Worm (Caenorhabditis elegans) whole organism, L1 larva: ENCODE results near the gene ptp-8.

Experiments
- alr-1 ChIP-seq: fragments of 200-800 bp; sonication (Bioruptor generic); optimal IDR thresholded peaks from 2 replicates; lab custom pipeline; 2018; ENCODE audit warnings: borderline replicate concordance, mild to moderate bottlenecking, missing genetic modification characterization, missing compliant biosample characterization
- ceh-82 ChIP-seq, 3 experiments: fragments of 150-350 bp in 1 of 3; sonication (generic microtip) in 2 of 3; optimal IDR thresholded peaks; 2 replicates each; lab custom pipeline; 2014 to 2017; ENCODE audit warnings: missing biosample characterization in 3 of 3, missing genetic modification characterization in 3 of 3
- ceh-88 ChIP-seq: fragments of 200-800 bp; sonication (Bioruptor generic); IDR thresholded peaks from 2 replicates; pipeline ENCODE4 v1.3.6; 2022; ENCODE audit warnings: missing genetic modification characterization, missing compliant biosample characterization
- ceh-90 ChIP-seq: sonication (generic microtip); optimal IDR thresholded peaks from 2 replicates; lab custom pipeline; 2016; ENCODE audit warnings: missing genetic modification characterization, missing compliant biosample characterization
- dpl-1 ChIP-seq, 3 experiments: fragments of 150-350 bp in 2 of 3; sonication (generic microtip) in 1 of 3; optimal IDR thresholded peaks; 2 replicates each; lab custom pipeline; 2014 to 2017; ENCODE audit warnings: missing biosample characterization in 3 of 3, missing genetic modification characterization in 3 of 3, missing genetic modification reagents in 3 of 3
- dsc-1 ChIP-seq: sonication (generic microtip); optimal IDR thresholded peaks from 2 replicates; lab custom pipeline; 2016; ENCODE audit warnings: mild to moderate bottlenecking, missing genetic modification characterization, missing compliant biosample characterization
- efl-1 ChIP-seq, 4 experiments: fragments of 150-350 bp; optimal IDR thresholded peaks in 3 of 4; peaks in 1 of 4; 1 replicate in 1 of 4; 2 replicates in 3 of 4; lab custom pipeline; 2014; ENCODE audit warnings: missing biosample characterization in 2 of 4, missing genetic modification characterization in 2 of 4, missing genetic modification reagents in 2 of 4
- efl-3 ChIP-seq: fragments of 200-800 bp; sonication (Bioruptor generic); optimal IDR thresholded peaks from 2 replicates; lab custom pipeline; 2018; ENCODE audit warnings: mild to moderate bottlenecking, missing genetic modification characterization, missing compliant biosample characterization
- egl-13 ChIP-seq: sonication (generic microtip); optimal IDR thresholded peaks from 2 replicates; lab custom pipeline; 2016; ENCODE audit warnings: missing genotype, missing genetic modification reagents, missing genetic modification characterization, missing compliant biosample characterization
- egl-27 ChIP-seq, 2 experiments: fragments of 150-350 bp in 1 of 2; sonication (generic microtip); optimal IDR thresholded peaks; 3 replicates each; lab custom pipeline; 2017 to 2018; ENCODE audit warnings: missing biosample characterization in 2 of 2, missing genetic modification characterization in 2 of 2, missing genetic modification reagents in 2 of 2
- elt-2 ChIP-seq: sonication (generic microtip); optimal IDR thresholded peaks from 2 replicates; lab custom pipeline; 2016; ENCODE audit warnings: missing genetic modification characterization, mild to moderate bottlenecking, inconsistent platforms, missing compliant biosample characterization, missing genetic modification reagents
- elt-3 ChIP-seq, 6 experiments: fragments of 150-350 bp in 1 of 6; sonication (generic microtip); optimal IDR thresholded peaks; 2 replicates each; lab custom pipeline; 2017 to 2018; ENCODE audit warnings: missing biosample characterization in 6 of 6, missing genetic modification characterization in 6 of 6, inconsistent platforms in 1 of 6
- fkh-10 ChIP-seq: sonication (generic microtip); optimal IDR thresholded peaks from 2 replicates; lab custom pipeline; 2017; ENCODE audit warnings: missing biosample characterization, missing genetic modification reagents, missing genetic modification characterization
- fos-1 ChIP-seq: fragments of 150-350 bp; optimal IDR thresholded peaks from 2 replicates; lab custom pipeline; 2014; ENCODE audit warnings: missing biosample characterization, missing genetic modification characterization
- hpl-2 ChIP-seq: fragments of 150-350 bp; optimal IDR thresholded peaks from 2 replicates; lab custom pipeline; 2014; ENCODE audit warnings: missing biosample characterization, missing genetic modification reagents, missing genetic modification characterization
- irx-1 ChIP-seq: sonication (generic microtip); optimal IDR thresholded peaks from 2 replicates; lab custom pipeline; 2016; ENCODE audit warnings: missing genetic modification characterization, missing compliant biosample characterization
- isw-1 ChIP-seq: fragments of 200-800 bp; sonication (Bioruptor generic); IDR thresholded peaks from 2 replicates; pipeline ENCODE4 v1.3.6; 2022; ENCODE audit warnings: missing genetic modification characterization, missing compliant biosample characterization
- jun-1 ChIP-seq: fragments of 150-350 bp; optimal IDR thresholded peaks from 2 replicates; lab custom pipeline; 2014; ENCODE audit warnings: missing biosample characterization, missing genetic modification reagents, missing genetic modification characterization
- lin-13 ChIP-seq: fragments of 150-350 bp; optimal IDR thresholded peaks from 2 replicates; lab custom pipeline; 2014; ENCODE audit warnings: missing biosample characterization, missing genetic modification reagents, missing genetic modification characterization
- lin-14 ChIP-seq: fragments of 200-800 bp; sonication (Bioruptor generic); optimal IDR thresholded peaks from 2 replicates; lab custom pipeline; 2018; ENCODE audit warnings: mild to moderate bottlenecking, missing genetic modification characterization, moderate library complexity, missing compliant biosample characterization
- lir-3 ChIP-seq: sonication (generic microtip); optimal IDR thresholded peaks from 2 replicates; lab custom pipeline; 2016; ENCODE audit warnings: mild to moderate bottlenecking, missing genetic modification characterization, moderate library complexity, missing compliant biosample characterization; ENCODE audit not compliant: poor library complexity
- lsy-2 ChIP-seq, 2 experiments: fragments of 150-350 bp; optimal IDR thresholded peaks; 2 replicates each; lab custom pipeline; 2014; ENCODE audit warnings: missing biosample characterization in 2 of 2, missing genetic modification characterization in 2 of 2
- mab-9 ChIP-seq: fragments of 200-800 bp; sonication (Bioruptor generic); IDR thresholded peaks from 2 replicates; pipeline ENCODE4 v1.3.6; 2022; ENCODE audit warnings: missing genetic modification reagents, missing genetic modification characterization, missing compliant biosample characterization
- mef-2 ChIP-seq: fragments of 150-350 bp; optimal IDR thresholded peaks from 2 replicates; lab custom pipeline; 2014; ENCODE audit warnings: missing biosample characterization, missing genetic modification characterization
- mep-1 ChIP-seq: fragments of 150-350 bp; optimal IDR thresholded peaks from 2 replicates; lab custom pipeline; 2014; ENCODE audit warnings: missing biosample characterization, missing genetic modification characterization
- nhr-11 ChIP-seq: fragments of 150-350 bp; optimal IDR thresholded peaks from 2 replicates; lab custom pipeline; 2014; ENCODE audit warnings: missing biosample characterization, missing genetic modification characterization
- nhr-19 ChIP-seq: fragments of 200-800 bp; sonication (Bioruptor generic); conservative IDR thresholded peaks from 2 replicates; pipeline ENCODE4 v1.3.6; 2022; ENCODE audit warnings: missing genetic modification characterization, missing compliant biosample characterization
- nhr-20 ChIP-seq: sonication (generic microtip); optimal IDR thresholded peaks from 2 replicates; lab custom pipeline; 2016; ENCODE audit warnings: mild to moderate bottlenecking, missing genetic modification characterization, missing compliant biosample characterization
- nhr-28 ChIP-seq: fragments of 150-350 bp; optimal IDR thresholded peaks from 2 replicates; lab custom pipeline; 2014; ENCODE audit warnings: missing biosample characterization, missing genetic modification characterization
- nhr-47 ChIP-seq: sonication (generic microtip); optimal IDR thresholded peaks from 2 replicates; lab custom pipeline; 2016; ENCODE audit warnings: mild to moderate bottlenecking, missing genetic modification characterization, moderate library complexity, missing compliant biosample characterization
- nhr-71 ChIP-seq: sonication (generic microtip); optimal IDR thresholded peaks from 2 replicates; lab custom pipeline; 2016; ENCODE audit warnings: mild to moderate bottlenecking, missing genetic modification characterization, moderate library complexity, missing compliant biosample characterization
- nhr-76 ChIP-seq: sonication (generic microtip); optimal IDR thresholded peaks from 2 replicates; lab custom pipeline; 2017; ENCODE audit warnings: missing biosample characterization, missing genetic modification characterization
- nhr-84 ChIP-seq: sonication (generic microtip); optimal IDR thresholded peaks from 2 replicates; lab custom pipeline; 2017; ENCODE audit warnings: missing biosample characterization, missing genetic modification characterization
- nhr-85 ChIP-seq: sonication (generic microtip); peaks from one replicate; lab custom pipeline; 2016; ENCODE audit warnings: missing genetic modification characterization, inconsistent platforms, missing compliant biosample characterization
- nhr-90 ChIP-seq: sonication (generic microtip); optimal IDR thresholded peaks from 2 replicates; lab custom pipeline; 2016; ENCODE audit warnings: mild to moderate bottlenecking, missing genetic modification characterization, missing compliant biosample characterization; ENCODE audit not compliant: poor library complexity
- rnt-1 ChIP-seq: sonication (generic microtip); optimal IDR thresholded peaks from 2 replicates; lab custom pipeline; 2016; ENCODE audit warnings: mild to moderate bottlenecking, missing genetic modification characterization, moderate library complexity, missing compliant biosample characterization
- skn-1 ChIP-seq: fragments of 150-350 bp; optimal IDR thresholded peaks from 2 replicates; lab custom pipeline; 2014; ENCODE audit warnings: missing biosample characterization, missing genetic modification characterization
- snu-23 ChIP-seq: sonication (generic microtip); optimal IDR thresholded peaks from 2 replicates; lab custom pipeline; 2016; ENCODE audit warnings: missing genetic modification characterization, missing compliant biosample characterization
- sup-37 ChIP-seq: fragments of 200-800 bp; sonication (Bioruptor generic); optimal IDR thresholded peaks from 2 replicates; lab custom pipeline; 2018; ENCODE audit warnings: mild to moderate bottlenecking, missing genetic modification characterization, missing compliant biosample characterization
- swsn-7 ChIP-seq: sonication (generic microtip); optimal IDR thresholded peaks from 2 replicates; lab custom pipeline; 2016; ENCODE audit warnings: missing genetic modification characterization, missing compliant biosample characterization
- tbx-2 ChIP-seq: sonication (generic microtip); optimal IDR thresholded peaks from 2 replicates; lab custom pipeline; 2016; ENCODE audit warnings: missing genetic modification characterization, missing compliant biosample characterization
- tlp-1 ChIP-seq: fragments of 150-350 bp; optimal IDR thresholded peaks from 2 replicates; lab custom pipeline; 2014; ENCODE audit warnings: missing biosample characterization, missing genetic modification characterization
- unc-130 ChIP-seq: fragments of 150-350 bp; optimal IDR thresholded peaks from 2 replicates; lab custom pipeline; 2017; ENCODE audit warnings: missing biosample characterization, missing genetic modification characterization, inconsistent platforms
- unc-62 ChIP-seq: fragments of 150-350 bp; optimal IDR thresholded peaks from 2 replicates; lab custom pipeline; 2014; ENCODE audit warnings: missing biosample characterization, missing genetic modification reagents, missing genetic modification characterization
- unc-86 ChIP-seq: sonication (generic microtip); optimal IDR thresholded peaks from 2 replicates; lab custom pipeline; 2016; ENCODE audit warnings: missing genetic modification characterization, missing compliant biosample characterization
- xbp-1 ChIP-seq: sonication (generic microtip); optimal IDR thresholded peaks from 2 replicates; lab custom pipeline; 2016; ENCODE audit warnings: missing genetic modification characterization, missing compliant biosample characterization
- zag-1 ChIP-seq: fragments of 150-350 bp; optimal IDR thresholded peaks from 2 replicates; lab custom pipeline; 2014; ENCODE audit warnings: missing biosample characterization, missing genetic modification characterization
- zip-4 ChIP-seq: fragments of 200-800 bp; sonication (Bioruptor generic); optimal IDR thresholded peaks from 2 replicates; lab custom pipeline; 2018; ENCODE audit warnings: mild to moderate bottlenecking, missing genetic modification characterization, moderate library complexity, missing compliant biosample characterization

ptp-8 gene

DNA sequence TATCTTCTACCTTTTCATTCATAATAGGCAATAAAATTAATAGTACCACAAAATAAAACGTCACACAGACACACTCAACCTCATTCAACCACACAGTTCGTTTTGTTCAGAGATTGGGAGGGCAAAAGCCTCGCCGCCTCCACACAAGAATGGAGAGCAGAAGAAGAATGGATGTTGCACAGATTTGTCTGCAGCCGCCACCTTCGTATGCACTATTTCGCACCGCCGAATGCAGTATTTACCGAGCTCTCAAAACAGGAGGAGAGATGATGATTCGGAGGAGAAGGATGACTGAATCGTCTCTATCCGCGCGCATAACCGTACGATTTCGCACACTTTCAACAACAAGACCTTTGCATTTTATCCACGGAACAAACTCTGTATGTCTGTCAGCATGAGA is 15.7 kb downstream of the ptp-8 start:
- TF ChIP-seq nhr-11 (tag; lab: Kevin White, UChicago) = no peak
- no peak for TF ChIP-seq sup-37 (GFP tag; lab: Kevin White, UChicago)
- TF ChIP-seq lin-14 (GFP tag; lab: Kevin White, UChicago) = peak; percentile 5
- TF ChIP-seq xbp-1 (tag; lab: Kevin White, UChicago) = no peak
- TF ChIP-seq unc-62 (GFP tag; lab: Kevin White, UChicago) = no peak
- no peak for TF ChIP-seq ceh-90
- TF ChIP-seq tbx-2 (tag; lab: Kevin White, UChicago) = peak; percentile 30
- no peak for TF ChIP-seq mef-2 (tag; lab: Kevin White, UChicago)
- no peak for TF ChIP-seq lir-3
- TF ChIP-seq nhr-71 (tag; lab: Kevin White, UChicago) = no peak
- TF ChIP-seq efl-1 (optimal IDR thresholded peaks at IDR 0.05; lab: Kevin White, UChicago) = no peak
- TF ChIP-seq efl-1 (GFP tag; optimal IDR thresholded peaks at IDR 0.05 in 1 of 2; lab: Kevin White, UChicago) = peak in 1 of 2 experiments; percentile 77

DNA sequence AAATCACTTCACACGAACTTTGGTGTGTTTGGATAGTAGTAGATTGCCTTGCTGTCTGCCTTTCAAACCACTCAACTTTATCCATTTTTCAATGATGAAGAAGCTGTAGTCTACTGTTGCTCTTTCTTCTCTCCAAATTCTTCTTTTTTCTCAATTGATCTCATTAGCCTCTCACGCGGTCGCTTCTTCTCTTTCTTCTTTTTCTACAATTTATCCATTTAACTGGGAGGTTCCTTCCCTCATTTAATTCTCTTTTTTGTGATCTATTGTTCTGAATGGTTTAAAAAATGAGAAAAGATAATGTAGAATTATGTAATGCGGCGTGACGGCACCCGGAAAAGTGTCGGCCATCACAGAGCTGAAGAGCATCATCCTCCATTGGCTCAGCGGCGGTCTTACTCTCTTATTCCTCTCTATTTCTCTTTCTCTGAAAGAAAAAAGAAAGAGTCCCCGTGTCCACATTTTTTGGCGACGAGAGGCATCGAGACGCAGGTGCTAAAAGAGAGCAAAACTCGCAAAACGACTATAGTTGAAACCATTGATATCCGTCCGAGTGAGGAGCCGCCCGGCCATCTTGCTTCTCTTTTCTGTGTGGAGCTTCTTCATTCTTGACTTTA is 18.8 kb downstream of the ptp-8 start:
- no peak for TF ChIP-seq ceh-88 (GFP tag; lab: Robert Waterston, UW)
- TF ChIP-seq lir-3 = no peak
- TF ChIP-seq lsy-2 (tag; optimal IDR thresholded peaks at IDR 0.05; lab: Kevin White, UChicago) = peak in 1 of 2 experiments; percentile 14
- TF ChIP-seq snu-23 (GFP tag; lab: Kevin White, UChicago) = peak; percentile 20
- peak; percentile 35 for TF ChIP-seq rnt-1 (tag; lab: Kevin White, UChicago)
- TF ChIP-seq unc-62 (GFP tag; lab: Kevin White, UChicago) = no peak
- TF ChIP-seq nhr-90 = no peak
- TF ChIP-seq nhr-71 (tag; lab: Kevin White, UChicago) = peak; percentile 45
- TF ChIP-seq hpl-2 = no peak
- TF ChIP-seq ceh-82 (tag; optimal IDR thresholded peaks at IDR 0.05; lab: Kevin White, UChicago) = peak in 1 of 3 experiments; percentile 39
- TF ChIP-seq skn-1 (tag; lab: Kevin White, UChicago) = peak; percentile 33
- peak; percentile 58 for TF ChIP-seq fkh-10 (GFP tag; lab: Kevin White, UChicago)
- TF ChIP-seq mep-1 (tag; lab: Kevin White, UChicago) = no peak
- no peak for TF ChIP-seq zip-4 (GFP tag; lab: Kevin White, UChicago)
- no peak for TF ChIP-seq nhr-76
- peak; percentile 40 for TF ChIP-seq unc-86
- TF ChIP-seq dsc-1 (tag; lab: Kevin White, UChicago) = peak; percentile 39
- peak; percentile 31 for TF ChIP-seq unc-130
- peak; percentile 81 for TF ChIP-seq lin-14 (GFP tag; lab: Kevin White, UChicago)
- TF ChIP-seq dpl-1 (GFP tag; optimal IDR thresholded peaks at IDR 0.05; lab: Kevin White, UChicago) = no peak
- TF ChIP-seq swsn-7 (tag; lab: Kevin White, UChicago) = peak; percentile 14
- TF ChIP-seq nhr-20 (tag; lab: Kevin White, UChicago) = peak; percentile 24
- TF ChIP-seq mef-2 (tag; lab: Kevin White, UChicago) = no peak

DNA sequence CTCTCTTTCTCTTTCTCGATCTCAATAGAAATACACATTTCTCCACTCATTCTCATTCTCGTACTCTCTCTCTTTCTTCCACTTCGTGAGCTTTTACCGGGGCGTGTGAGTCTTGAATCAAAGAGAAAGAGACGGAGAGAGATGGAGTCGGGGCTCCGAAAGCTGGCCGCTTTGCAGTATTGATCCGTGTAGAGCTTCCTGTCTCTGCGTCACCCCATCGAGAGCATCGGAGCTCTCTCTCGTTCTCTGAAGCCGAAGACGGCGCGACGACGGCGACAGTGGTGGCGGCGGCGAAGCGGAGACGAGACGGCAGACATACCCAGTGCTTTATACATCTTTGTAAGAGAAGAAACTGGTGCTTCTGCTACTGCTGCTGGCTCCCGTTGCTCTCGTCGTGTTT is 20.2 kb downstream of the ptp-8 start:
- peak; percentile 49 for TF ChIP-seq skn-1 (tag; lab: Kevin White, UChicago)
- peak; percentile 60 for TF ChIP-seq jun-1 (tag; lab: Kevin White, UChicago)
- no peak for TF ChIP-seq nhr-84 (tag; lab: Kevin White, UChicago)
- TF ChIP-seq mab-9 (GFP tag; lab: Robert Waterston, UW) = 0 out of 2 replicates have a peak, but pooled peaks have one; percentile 18
- peak; percentile 40 for TF ChIP-seq zag-1
- TF ChIP-seq lin-13 = peak; percentile 6
- TF ChIP-seq fos-1 = peak; percentile 70
- TF ChIP-seq nhr-19 (GFP tag; lab: Robert Waterston, UW) = peak; percentile 64
- peak; percentile 89 for TF ChIP-seq fkh-10 (GFP tag; lab: Kevin White, UChicago)
- TF ChIP-seq egl-27 (tag; optimal IDR thresholded peaks at IDR 0.05; lab: Kevin White, UChicago) = peak in 1 of 2 experiments; percentile 19
- no peak for TF ChIP-seq nhr-28
- TF ChIP-seq isw-1 (GFP tag; lab: Robert Waterston, UW) = peak; percentile 69
- peak; percentile 37 for TF ChIP-seq irx-1 (tag; lab: Kevin White, UChicago)
- TF ChIP-seq alr-1 (tag; lab: Kevin White, UChicago) = no peak
- TF ChIP-seq egl-13 (tag; lab: Kevin White, UChicago) = peak; percentile 72
- TF ChIP-seq lin-14 (GFP tag; lab: Kevin White, UChicago) = peak; percentile 96
- no peak for TF ChIP-seq nhr-85 (tag; lab: Kevin White, UChicago)
- TF ChIP-seq nhr-47 (tag; lab: Kevin White, UChicago) = peak; percentile 83
- no peak for TF ChIP-seq elt-2 (tag; lab: Kevin White, UChicago)
- TF ChIP-seq efl-3 (GFP tag; lab: Kevin White, UChicago) = no peak
- no peak for TF ChIP-seq sup-37 (GFP tag; lab: Kevin White, UChicago)
- peak; percentile 58 for TF ChIP-seq rnt-1 (tag; lab: Kevin White, UChicago)
- no peak for TF ChIP-seq elt-3 (tag; optimal IDR thresholded peaks at IDR 0.05; lab: Kevin White, UChicago)
- no peak for TF ChIP-seq tlp-1 (tag; lab: Kevin White, UChicago)
